Worm (Caenorhabditis elegans): Measurements from ENCODE around the gene acr-8.
A peak's percentile ranks its signal among the peaks of the same experiment; 100 is the strongest.

The acr-8 gene

DNA sequence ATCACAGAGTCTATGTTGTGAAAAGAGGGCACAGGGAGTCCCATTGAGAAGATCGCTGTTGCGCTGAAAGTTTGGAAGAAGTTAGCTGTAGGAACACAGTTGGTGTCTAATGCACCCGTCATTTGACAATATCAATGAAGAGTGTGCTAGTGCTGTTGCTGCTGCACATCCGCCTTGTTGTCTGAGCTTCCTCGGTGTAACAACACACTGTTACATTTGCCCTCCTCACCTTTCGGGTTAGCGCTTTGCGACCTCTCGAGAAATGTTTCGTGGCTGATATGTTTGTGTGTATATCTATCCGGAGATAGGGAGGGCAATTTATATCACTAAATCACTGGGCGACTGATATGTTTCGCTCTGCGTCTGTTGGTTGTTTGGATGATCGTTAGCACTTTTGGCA, 18.3 kb upstream of the acr-8 start:
- TF ChIP-seq pqm-1 (tag; optimal IDR thresholded peaks at IDR 0.05), result no peak
- TF ChIP-seq ztf-11 (tag; optimal IDR thresholded peaks at IDR 0.05), result no peak
- no peak for TF ChIP-seq lin-39 (tag; optimal IDR thresholded peaks at IDR 0.05)
- no peak for TF ChIP-seq elt-3 (tag; optimal IDR thresholded peaks at IDR 0.05)
- TF ChIP-seq nhr-76 (tag; optimal IDR thresholded peaks at IDR 0.05), result no peak
- TF ChIP-seq elt-2 (tag; optimal IDR thresholded peaks at IDR 0.05), result peak; percentile 34
- TF ChIP-seq nhr-11 (tag; optimal IDR thresholded peaks at IDR 0.05), result no peak
- TF ChIP-seq nfya-1 (tag; optimal IDR thresholded peaks at IDR 0.05; ENCODE audit: insufficient read depth), result peak; percentile 39
- TF ChIP-seq ceh-16 (tag; optimal IDR thresholded peaks at IDR 0.05), result no peak
- TF ChIP-seq egl-5 (tag; optimal IDR thresholded peaks at IDR 0.05), result no peak
- no peak for TF ChIP-seq R02D3.7 (tag; optimal IDR thresholded peaks at IDR 0.05)
- no peak for TF ChIP-seq nhr-237 (tag; optimal IDR thresholded peaks at IDR 0.05)
- TF ChIP-seq nhr-12 (tag; optimal IDR thresholded peaks at IDR 0.05), result no peak

DNA sequence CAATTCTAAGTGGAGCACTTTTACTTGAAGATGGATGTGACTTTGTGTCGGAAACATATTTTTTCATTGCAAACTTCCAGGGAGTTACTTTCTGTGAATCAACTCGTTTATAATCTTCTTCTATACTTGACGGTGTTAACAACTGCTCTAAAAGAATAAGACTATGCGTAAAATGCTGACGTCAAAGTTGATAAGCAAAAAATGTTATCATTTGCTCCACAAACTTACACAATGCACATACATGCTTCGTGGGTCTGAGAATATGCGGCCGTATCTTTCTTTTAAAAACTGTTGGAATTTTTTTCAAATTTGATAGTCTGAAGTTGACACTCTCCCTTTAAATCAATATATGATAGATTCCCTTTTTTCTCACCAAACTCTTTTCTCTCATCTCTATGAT, 17.3 kb upstream of the acr-8 start:
- TF ChIP-seq pha-4 (tag; optimal IDR thresholded peaks at IDR 0.05) (no peak), elt-2 (tag; optimal IDR thresholded peaks at IDR 0.05) (peak; percentile 70)

DNA sequence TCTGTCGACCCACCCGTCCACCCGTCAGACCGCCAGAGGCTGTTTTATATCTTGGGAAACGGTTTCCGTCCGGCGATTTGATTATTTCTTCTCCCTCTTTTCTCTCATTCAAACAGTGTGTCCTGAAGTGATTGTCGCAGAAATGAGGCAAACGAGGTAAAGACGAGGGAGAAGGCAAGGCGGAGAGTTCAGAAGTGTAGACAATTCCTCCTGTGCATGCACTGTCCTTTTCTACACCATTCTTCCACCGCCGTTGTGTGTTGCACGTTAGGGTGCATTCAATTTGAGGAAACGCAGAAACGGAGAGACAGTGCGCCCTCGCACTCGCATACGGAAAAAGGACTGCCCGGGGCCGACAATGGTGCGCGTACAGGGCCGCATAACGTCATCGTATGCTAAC, 16.9 kb upstream of the acr-8 start:
- no peak for TF ChIP-seq tbx-2 (tag; optimal IDR thresholded peaks at IDR 0.05)
- no peak for TF ChIP-seq egl-5 (tag; optimal IDR thresholded peaks at IDR 0.05)
- peak; percentile 30 for TF ChIP-seq nhr-23 (tag; optimal IDR thresholded peaks at IDR 0.05)
- TF ChIP-seq ZK546.5 (tag; optimal IDR thresholded peaks at IDR 0.05), result no peak
- peak; percentile 9 for TF ChIP-seq elt-2 (tag; optimal IDR thresholded peaks at IDR 0.05)
- no peak for TF ChIP-seq ztf-4 (tag; optimal IDR thresholded peaks at IDR 0.05)
- peak; percentile 5 for TF ChIP-seq pha-4 (tag; optimal IDR thresholded peaks at IDR 0.05)
- peak; percentile 67 for TF ChIP-seq lsy-12 (tag; optimal IDR thresholded peaks at IDR 0.05)
- no peak for TF ChIP-seq mml-1 (tag; optimal IDR thresholded peaks at IDR 0.05)
- no peak for TF ChIP-seq nfya-1 (tag; optimal IDR thresholded peaks at IDR 0.05; ENCODE audit: insufficient read depth)
- no peak for TF ChIP-seq hmg-11 (tag; optimal IDR thresholded peaks at IDR 0.05)
- peak; percentile 41 for TF ChIP-seq jun-1 (tag; optimal IDR thresholded peaks at IDR 0.05)
- no peak for TF ChIP-seq skn-1 (tag; optimal IDR thresholded peaks at IDR 0.05)
- no peak for TF ChIP-seq ceh-9 (tag; optimal IDR thresholded peaks at IDR 0.05)
- no peak for TF ChIP-seq aly-2 (tag; optimal IDR thresholded peaks at IDR 0.05)
- TF ChIP-seq nhr-11 (tag; optimal IDR thresholded peaks at IDR 0.05), result no peak
- TF ChIP-seq fkh-10 (GFP tag; optimal IDR thresholded peaks at IDR 0.05), result no peak

- TF ChIP-seq mml-1 (tag; optimal IDR thresholded peaks at IDR 0.05) (no peak), lsy-12 (tag; optimal IDR thresholded peaks at IDR 0.05) (peak; percentile 4), unc-62 (GFP tag; optimal IDR thresholded peaks at IDR 0.05) (peak; percentile 45), daf-12 (tag; optimal IDR thresholded peaks at IDR 0.05) (no peak), pha-4 (tag; optimal IDR thresholded peaks at IDR 0.05) (peak; percentile 75), elt-2 (tag; optimal IDR thresholded peaks at IDR 0.05) (peak; percentile 19), nhr-23 (tag; optimal IDR thresholded peaks at IDR 0.05) (no peak), lin-39 (tag; optimal IDR thresholded peaks at IDR 0.05) (peak; percentile 21)
Observed at ce11 chrX:10396509-10397292, 15.8 kb upstream of the acr-8 start, which contains the start of gene pkn-1. TSS of gene pkn-1 (plus strand) at chrX:10397242.

DNA sequence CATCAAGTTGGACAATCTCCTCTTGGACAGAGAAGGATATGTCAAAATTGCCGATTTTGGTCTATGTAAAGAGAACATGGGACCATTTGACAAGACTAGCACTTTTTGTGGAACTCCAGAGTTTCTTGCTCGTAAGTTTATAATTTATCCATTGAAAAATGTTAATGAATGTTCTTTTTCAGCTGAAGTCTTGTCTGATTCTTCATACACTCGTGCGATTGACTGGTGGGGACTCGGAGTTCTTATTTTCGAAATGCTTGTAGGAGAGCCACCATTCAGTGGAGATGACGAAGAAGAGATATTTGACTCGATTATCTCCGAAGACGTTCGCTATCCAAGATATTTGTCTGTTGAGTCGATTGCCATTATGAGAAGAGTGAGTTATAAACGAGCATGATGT, 11.4 kb upstream of the acr-8 start:
- no peak for TF ChIP-seq zag-1 (tag; optimal IDR thresholded peaks at IDR 0.05)

ce11 chrX:10404051-10404450, 8.5 kb upstream of the acr-8 start:
- TF ChIP-seq nhr-76 (tag; optimal IDR thresholded peaks at IDR 0.05) (no peak), aly-2 (tag; optimal IDR thresholded peaks at IDR 0.05) (no peak), snpc-4 (tag; optimal IDR thresholded peaks at IDR 0.05) (no peak), ztf-4 (tag; optimal IDR thresholded peaks at IDR 0.05) (no peak), fkh-10 (GFP tag; optimal IDR thresholded peaks at IDR 0.05) (no peak), R02D3.7 (tag; optimal IDR thresholded peaks at IDR 0.05) (no peak), mml-1 (tag; optimal IDR thresholded peaks at IDR 0.05) (no peak), fos-1 (tag; optimal IDR thresholded peaks at IDR 0.05) (no peak), lin-15B (tag; optimal IDR thresholded peaks at IDR 0.05) (no peak), jun-1 (tag; optimal IDR thresholded peaks at IDR 0.05) (no peak), tbx-2 (tag; optimal IDR thresholded peaks at IDR 0.05) (no peak), ZK546.5 (tag; optimal IDR thresholded peaks at IDR 0.05) (no peak), unc-62 (GFP tag; optimal IDR thresholded peaks at IDR 0.05) (no peak), ceh-16 (tag; optimal IDR thresholded peaks at IDR 0.05) (no peak), pha-4 (tag; optimal IDR thresholded peaks at IDR 0.05) (no peak), nhr-77 (tag; optimal IDR thresholded peaks at IDR 0.05) (no peak), nhr-11 (tag; optimal IDR thresholded peaks at IDR 0.05) (no peak), nhr-23 (tag; optimal IDR thresholded peaks at IDR 0.05) (no peak)

Data from whole organism, L3 larva.